Fruit fly (Drosophila melanogaster): ENCODE results near the gene Hsdl2.

Gene Hsdl2

dm6 chr3R:27655109-27655508, 22.2 kb upstream of the Hsdl2 start:
- TF ChIP-seq CG32264 (GFP tag; optimal IDR thresholded peaks at IDR 0.05) (no peak), CrebA (GFP tag; optimal IDR thresholded peaks at IDR 0.05; ENCODE audit: borderline replicate concordance) (no peak), tai (GFP tag; optimal IDR thresholded peaks at IDR 0.05) (no peak), N (GFP tag; optimal IDR thresholded peaks at IDR 0.05) (no peak), dl (GFP tag; optimal IDR thresholded peaks at IDR 0.05; ENCODE audit: insufficient read depth in 1 of 2, partially characterized antibody in 2 of 2) (no peak)

- TF ChIP-seq Mio (GFP tag; optimal IDR thresholded peaks at IDR 0.05) = no peak
- peak; percentile 23 for TF ChIP-seq Myc (optimal IDR thresholded peaks at IDR 0.05)
- no peak for TF ChIP-seq Rel (GFP tag; optimal IDR thresholded peaks at IDR 0.05)
- no peak for TF ChIP-seq Rel (tag; optimal IDR thresholded peaks at IDR 0.05)
- TF ChIP-seq Jra (GFP tag; optimal IDR thresholded peaks at IDR 0.05) = no peak
- TF ChIP-seq N (GFP tag; optimal IDR thresholded peaks at IDR 0.05) = no peak
Measured at dm6 chr3R:27656686-27657535, 20.4 kb upstream of the Hsdl2 start, which contains the start of gene tau. Gene tau (minus strand): TSS chr3R:27656996.

- TF ChIP-seq OdsH (GFP tag; optimal IDR thresholded peaks at IDR 0.05) (no peak), br (GFP tag; optimal IDR thresholded peaks at IDR 0.05) (no peak), pan (optimal IDR thresholded peaks at IDR 0.05) (no peak), dsf (GFP tag; optimal IDR thresholded peaks at IDR 0.05; ENCODE audit: borderline replicate concordance) (no peak), CG9705 (GFP tag; optimal IDR thresholded peaks at IDR 0.05) (no peak), Dfd (GFP tag; optimal IDR thresholded peaks at IDR 0.05) (no peak), GATAd (GFP tag; optimal IDR thresholded peaks at IDR 0.05) (no peak), woc (GFP tag; optimal IDR thresholded peaks at IDR 0.05) (no peak), Abd-B (GFP tag; optimal IDR thresholded peaks at IDR 0.05) (no peak)
Measured at dm6 chr3R:27660127-27660579, 17.2 kb upstream of the Hsdl2 start, which contains the start of gene Mlc1. Gene Mlc1 (minus strand): TSS chr3R:27660177.

dm6 chr3R:27661389-27661788, 15.9 kb upstream of the Hsdl2 start:
- no peak for TF ChIP-seq CG32264 (GFP tag; optimal IDR thresholded peaks at IDR 0.05)
- no peak for TF ChIP-seq CG9705 (GFP tag; optimal IDR thresholded peaks at IDR 0.05)
- no peak for TF ChIP-seq sage (GFP tag; optimal IDR thresholded peaks at IDR 0.05)
- TF ChIP-seq woc (GFP tag; optimal IDR thresholded peaks at IDR 0.05) = no peak
- TF ChIP-seq Rel (GFP tag; optimal IDR thresholded peaks at IDR 0.05) = no peak
- no peak for TF ChIP-seq Rel (tag; optimal IDR thresholded peaks at IDR 0.05)
- no peak for TF ChIP-seq dmrt93B (GFP tag; optimal IDR thresholded peaks at IDR 0.05)
- TF ChIP-seq fru (GFP tag; optimal IDR thresholded peaks at IDR 0.05) = no peak
- TF ChIP-seq usp (GFP tag; optimal IDR thresholded peaks at IDR 0.05) = no peak
- TF ChIP-seq dsf (GFP tag; optimal IDR thresholded peaks at IDR 0.05; ENCODE audit: borderline replicate concordance) = no peak
- TF ChIP-seq CrebA (GFP tag; optimal IDR thresholded peaks at IDR 0.05; ENCODE audit: borderline replicate concordance) = no peak
- no peak for TF ChIP-seq br (GFP tag; optimal IDR thresholded peaks at IDR 0.05)
- no peak for TF ChIP-seq Sp1 (GFP tag; optimal IDR thresholded peaks at IDR 0.05)
- no peak for TF ChIP-seq Dfd (GFP tag; optimal IDR thresholded peaks at IDR 0.05)

dm6 chr3R:27661971-27662489, 15.3 kb upstream of the Hsdl2 start, which contains the start of gene unc80:
Gene unc80 (plus strand): TSS chr3R:27662439.
- TF ChIP-seq ey (GFP tag; optimal IDR thresholded peaks at IDR 0.05) = no peak
- no peak for TF ChIP-seq OdsH (GFP tag; optimal IDR thresholded peaks at IDR 0.05)
- TF ChIP-seq br (GFP tag; optimal IDR thresholded peaks at IDR 0.05) = no peak
- no peak for TF ChIP-seq Sp1 (GFP tag; optimal IDR thresholded peaks at IDR 0.05)
- TF ChIP-seq jim (GFP tag; optimal IDR thresholded peaks at IDR 0.05) = no peak
- no peak for TF ChIP-seq tai (GFP tag; optimal IDR thresholded peaks at IDR 0.05)

dm6 chr3R:27662857-27663256, 14.5 kb upstream of the Hsdl2 start:
- TF ChIP-seq N (GFP tag; optimal IDR thresholded peaks at IDR 0.05) = no peak
- no peak for TF ChIP-seq Dfd (GFP tag; optimal IDR thresholded peaks at IDR 0.05)
- TF ChIP-seq dl (GFP tag; optimal IDR thresholded peaks at IDR 0.05; ENCODE audit: insufficient read depth in 1 of 2, partially characterized antibody in 2 of 2) = no peak
- TF ChIP-seq foxo (GFP tag; optimal IDR thresholded peaks at IDR 0.05) = no peak
